Worm (Caenorhabditis elegans): ENCODE measurements around the gene B0250.5.

ce11 chrV:20498980-20499379 lies 5.3 kb downstream of the B0250.5 start, which contains the start of gene dct-16:
- no peak for TF ChIP-seq him-1 (tag; optimal IDR thresholded peaks at IDR 0.05)
- TF ChIP-seq dao-5 (tag; optimal IDR thresholded peaks at IDR 0.05), result no peak
- no peak for TF ChIP-seq W03F9.2 (tag; optimal IDR thresholded peaks at IDR 0.05)

Measured in whole organism, L4/young adult.